Worm (Caenorhabditis elegans): Measurements from ENCODE around the gene grl-23.

Gene grl-23

ce11 chrV:12576495-12576947, at the start of gene grl-23:
grl-23 (minus strand) TSS chrV:12576897.
- no peak for TF ChIP-seq ref-1 (GFP tag; conservative IDR thresholded peaks at IDR 0.05)
- no peak for TF ChIP-seq ztf-29 (GFP tag; IDR thresholded peaks at IDR 0.05)
- TF ChIP-seq med-1 (GFP tag; optimal IDR thresholded peaks at IDR 0.05; ENCODE audit: insufficient read depth), result no peak
- TF ChIP-seq klf-2 (GFP tag; conservative IDR thresholded peaks at IDR 0.05), result no peak
- no peak for TF ChIP-seq ztf-23 (GFP tag; IDR thresholded peaks at IDR 0.05)
- no peak for TF ChIP-seq T22C8.4 (GFP tag; IDR thresholded peaks at IDR 0.05)
- TF ChIP-seq flt-1 (GFP tag; IDR thresholded peaks at IDR 0.05), result no peak
- no peak for TF ChIP-seq tab-1 (GFP tag; IDR thresholded peaks at IDR 0.05)
- TF ChIP-seq cog-1 (tag; optimal IDR thresholded peaks at IDR 0.05), result no peak

- TF ChIP-seq ref-1 (GFP tag; conservative IDR thresholded peaks at IDR 0.05) (no peak), klf-2 (GFP tag; conservative IDR thresholded peaks at IDR 0.05) (no peak), med-1 (GFP tag; optimal IDR thresholded peaks at IDR 0.05; ENCODE audit: insufficient read depth) (no peak), cog-1 (tag; optimal IDR thresholded peaks at IDR 0.05) (no peak), flt-1 (GFP tag; IDR thresholded peaks at IDR 0.05) (no peak), tab-1 (GFP tag; IDR thresholded peaks at IDR 0.05) (no peak), ztf-23 (GFP tag; IDR thresholded peaks at IDR 0.05) (no peak), T22C8.4 (GFP tag; IDR thresholded peaks at IDR 0.05) (no peak), ztf-29 (GFP tag; IDR thresholded peaks at IDR 0.05) (no peak)
Measured at ce11 chrV:12624371-12624770, 47.7 kb upstream of the grl-23 start, which contains the start of gene F56H9.9. F56H9.9 (minus strand) TSS chrV:12624471.

- TF ChIP-seq flt-1 (GFP tag; IDR thresholded peaks at IDR 0.05) (no peak), ref-1 (GFP tag; conservative IDR thresholded peaks at IDR 0.05) (no peak), ztf-23 (GFP tag; IDR thresholded peaks at IDR 0.05) (no peak), med-1 (GFP tag; optimal IDR thresholded peaks at IDR 0.05; ENCODE audit: insufficient read depth) (no peak), T22C8.4 (GFP tag; IDR thresholded peaks at IDR 0.05) (no peak), klf-2 (GFP tag; conservative IDR thresholded peaks at IDR 0.05) (no peak), ztf-29 (GFP tag; IDR thresholded peaks at IDR 0.05) (no peak), cog-1 (tag; optimal IDR thresholded peaks at IDR 0.05) (no peak), tab-1 (GFP tag; IDR thresholded peaks at IDR 0.05) (no peak)
Measured at ce11 chrV:12612118-12612517, 35.4 kb upstream of the grl-23 start, which contains the start of gene cyc-2.2. cyc-2.2 (minus strand) TSS chrV:12612218.

- no peak for TF ChIP-seq cog-1 (tag; optimal IDR thresholded peaks at IDR 0.05)
Measured at ce11 chrV:12611029-12611428, 34.3 kb upstream of the grl-23 start, which contains the start of gene cubn-1. cubn-1 (plus strand) TSS chrV:12611329.

ce11 chrV:12609526-12609925, 32.8 kb upstream of the grl-23 start, which contains the start of gene ZC116.1:
ZC116.1 (plus strand) TSS chrV:12609826.
- TF ChIP-seq ztf-29 (GFP tag; IDR thresholded peaks at IDR 0.05) (no peak), cog-1 (tag; optimal IDR thresholded peaks at IDR 0.05) (no peak), klf-2 (GFP tag; conservative IDR thresholded peaks at IDR 0.05) (no peak), T22C8.4 (GFP tag; IDR thresholded peaks at IDR 0.05) (no peak), ref-1 (GFP tag; conservative IDR thresholded peaks at IDR 0.05) (no peak), tab-1 (GFP tag; IDR thresholded peaks at IDR 0.05) (no peak), med-1 (GFP tag; optimal IDR thresholded peaks at IDR 0.05; ENCODE audit: insufficient read depth) (no peak), ztf-23 (GFP tag; IDR thresholded peaks at IDR 0.05) (no peak), flt-1 (GFP tag; IDR thresholded peaks at IDR 0.05) (no peak)

- TF ChIP-seq ref-1 (GFP tag; conservative IDR thresholded peaks at IDR 0.05), result no peak
- TF ChIP-seq tab-1 (GFP tag; IDR thresholded peaks at IDR 0.05), result no peak
- no peak for TF ChIP-seq klf-2 (GFP tag; conservative IDR thresholded peaks at IDR 0.05)
- TF ChIP-seq cog-1 (tag; optimal IDR thresholded peaks at IDR 0.05), result no peak
- no peak for TF ChIP-seq T22C8.4 (GFP tag; IDR thresholded peaks at IDR 0.05)
Measured at ce11 chrV:12608857-12609256, 32.2 kb upstream of the grl-23 start, which contains the start of gene ZC116.5. ZC116.5 (minus strand) TSS chrV:12608957.

- TF ChIP-seq T22C8.4 (GFP tag; IDR thresholded peaks at IDR 0.05) (no peak), ztf-29 (GFP tag; IDR thresholded peaks at IDR 0.05) (no peak), tab-1 (GFP tag; IDR thresholded peaks at IDR 0.05) (no peak), ztf-23 (GFP tag; IDR thresholded peaks at IDR 0.05) (no peak), ref-1 (GFP tag; conservative IDR thresholded peaks at IDR 0.05) (no peak), flt-1 (GFP tag; IDR thresholded peaks at IDR 0.05) (no peak), cog-1 (tag; optimal IDR thresholded peaks at IDR 0.05) (no peak), med-1 (GFP tag; optimal IDR thresholded peaks at IDR 0.05; ENCODE audit: insufficient read depth) (no peak), klf-2 (GFP tag; conservative IDR thresholded peaks at IDR 0.05) (no peak)
Measured at ce11 chrV:12607113-12607512, 30.4 kb upstream of the grl-23 start, which contains the start of gene erg-28. erg-28 (plus strand) TSS chrV:12607413.

ce11 chrV:12601835-12602234, 25.1 kb upstream of the grl-23 start:
- no peak for TF ChIP-seq cog-1 (tag; optimal IDR thresholded peaks at IDR 0.05)

ce11 chrV:12599510-12600242, 23.0 kb upstream of the grl-23 start, which contains the start of gene C14C10.5:
C14C10.5 (plus strand) TSS chrV:12600192.
- TF ChIP-seq ztf-29 (GFP tag; IDR thresholded peaks at IDR 0.05) (no peak), tab-1 (GFP tag; IDR thresholded peaks at IDR 0.05) (no peak), T22C8.4 (GFP tag; IDR thresholded peaks at IDR 0.05) (no peak), flt-1 (GFP tag; IDR thresholded peaks at IDR 0.05) (no peak), klf-2 (GFP tag; conservative IDR thresholded peaks at IDR 0.05) (no peak), med-1 (GFP tag; optimal IDR thresholded peaks at IDR 0.05; ENCODE audit: insufficient read depth) (no peak), ref-1 (GFP tag; conservative IDR thresholded peaks at IDR 0.05) (no peak), ztf-23 (GFP tag; IDR thresholded peaks at IDR 0.05) (no peak), cog-1 (tag; optimal IDR thresholded peaks at IDR 0.05) (no peak)

ce11 chrV:12599110-12599509, 22.4 kb upstream of the grl-23 start, which contains the start of the genes C14C10.10 and ril-2:
C14C10.10 (minus strand) TSS chrV:12599128.
ril-2 (minus strand) TSS chrV:12599157.
- no peak for TF ChIP-seq flt-1 (GFP tag; IDR thresholded peaks at IDR 0.05)
- TF ChIP-seq cog-1 (tag; optimal IDR thresholded peaks at IDR 0.05), result no peak
- TF ChIP-seq ztf-29 (GFP tag; IDR thresholded peaks at IDR 0.05), result no peak
- TF ChIP-seq ztf-23 (GFP tag; IDR thresholded peaks at IDR 0.05), result no peak
- TF ChIP-seq med-1 (GFP tag; optimal IDR thresholded peaks at IDR 0.05; ENCODE audit: insufficient read depth), result no peak
- TF ChIP-seq klf-2 (GFP tag; conservative IDR thresholded peaks at IDR 0.05), result no peak
- TF ChIP-seq ref-1 (GFP tag; conservative IDR thresholded peaks at IDR 0.05), result no peak
- no peak for TF ChIP-seq tab-1 (GFP tag; IDR thresholded peaks at IDR 0.05)
- TF ChIP-seq T22C8.4 (GFP tag; IDR thresholded peaks at IDR 0.05), result no peak
